Worm (Caenorhabditis elegans): ENCODE measurements around the gene pisy-1.

DNA sequence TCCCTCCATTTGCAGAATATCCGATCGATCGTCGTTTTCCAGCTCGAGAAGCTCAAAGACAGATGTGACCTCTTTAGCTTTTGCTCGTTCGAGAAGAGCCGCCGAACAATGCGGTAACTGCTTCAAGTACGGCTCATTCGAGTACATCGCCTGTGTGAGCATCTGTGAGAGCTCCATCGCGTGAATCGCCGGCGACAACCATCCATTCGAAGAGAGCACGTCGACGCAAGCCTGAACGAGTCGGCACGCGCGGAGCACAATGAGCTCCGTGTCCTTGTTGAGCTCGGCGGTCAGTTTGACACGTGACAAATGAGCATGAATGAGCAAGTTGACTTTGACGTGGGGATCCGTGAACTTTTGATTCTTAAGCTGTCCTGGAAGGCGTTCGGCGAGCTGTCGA, 10.3 kb downstream of the pisy-1 start:
- no peak for TF ChIP-seq nhr-237 (tag; optimal IDR thresholded peaks at IDR 0.05)
- TF ChIP-seq zip-2 (tag; optimal IDR thresholded peaks at IDR 0.05): no peak
- TF ChIP-seq tag-97 (GFP tag; IDR thresholded peaks at IDR 0.05): no peak
- no peak for TF ChIP-seq egl-27 (tag; optimal IDR thresholded peaks at IDR 0.05)
- TF ChIP-seq mxl-2 (GFP tag; conservative IDR thresholded peaks at IDR 0.05): no peak
- no peak for TF ChIP-seq ama-1 (optimal IDR thresholded peaks at IDR 0.05)
- no peak for TF ChIP-seq mep-1 (tag; optimal IDR thresholded peaks at IDR 0.05)
- TF ChIP-seq aly-2 (tag; optimal IDR thresholded peaks at IDR 0.05): no peak
- no peak for TF ChIP-seq fkh-10 (GFP tag; optimal IDR thresholded peaks at IDR 0.05)
- no peak for TF ChIP-seq ZK546.5 (tag; optimal IDR thresholded peaks at IDR 0.05)
- TF ChIP-seq lin-15B (tag; optimal IDR thresholded peaks at IDR 0.05): no peak
- TF ChIP-seq lin-39 (tag; optimal IDR thresholded peaks at IDR 0.05): no peak
